Fruit fly (Drosophila melanogaster) whole organism, embryonic: ENCODE results near the gene CG13862.
A peak's percentile ranks its signal among the peaks of the same experiment; 100 is the strongest.

ENCODE experiments used
- CG31441 ChIP-seq: fragments of 200-800 bp; sonication (Bioruptor generic); IDR thresholded peaks from 2 replicates; pipeline ENCODE4 v1.3.6; 2022; ENCODE audit warnings: missing biosample characterization, missing genetic modification characterization
- CG4282 ChIP-seq: fragments of 200-800 bp; sonication (Bioruptor generic); optimal IDR thresholded peaks from 2 replicates; lab custom pipeline; 2016; ENCODE audit warnings: missing biosample characterization, missing genetic modification characterization
- CG6791 ChIP-seq: fragments of 200-800 bp; sonication (Bioruptor generic); IDR thresholded peaks from 3 replicates; pipeline ENCODE4 v1.3.6; 2022; ENCODE audit warnings: missing biosample characterization, missing genetic modification characterization; ENCODE audit not compliant: partially characterized antibody
- CG9797 ChIP-seq: fragments of 200-800 bp; sonication (Bioruptor generic); optimal IDR thresholded peaks from 3 replicates; lab custom pipeline; 2018; ENCODE audit warnings: missing biosample characterization, mild to moderate bottlenecking, missing genetic modification characterization
- H15 ChIP-seq: fragments of 200-800 bp; sonication (Bioruptor generic); IDR thresholded peaks from 3 replicates; pipeline ENCODE4 v1.3.6; 2022; ENCODE audit warnings: missing biosample characterization, missing genetic modification characterization
- Hmx ChIP-seq: fragments of 200-800 bp; sonication (Bioruptor generic); optimal IDR thresholded peaks from 2 replicates; lab custom pipeline; 2016; ENCODE audit warnings: missing biosample characterization, missing genetic modification characterization
- Hr78 ChIP-seq, 2 experiments: fragments of 200-800 bp in 1 of 2; fragments of >200 bp in 1 of 2; sonication (Bioruptor generic) in 1 of 2; optimal IDR thresholded peaks; 2 replicates each; lab custom pipeline; 2017 to 2019; ENCODE audit warnings: missing biosample characterization in 2 of 2, missing genetic modification characterization in 2 of 2, mild to moderate bottlenecking in 1 of 2, moderate library complexity in 1 of 2
- Lpt ChIP-seq: fragments of >200 bp; optimal IDR thresholded peaks from 2 replicates; lab custom pipeline; 2018; ENCODE audit warnings: missing biosample characterization, missing genetic modification characterization
- jigr1 ChIP-seq: fragments of 200-800 bp; sonication (Bioruptor generic); IDR thresholded peaks from 3 replicates; pipeline ENCODE4 v1.3.6; 2022; ENCODE audit warnings: missing biosample characterization, missing genetic modification characterization
- peb ChIP-seq: fragments of 200-800 bp; sonication (Bioruptor generic); IDR thresholded peaks from 2 replicates; pipeline ENCODE4 v1.3.6; 2022; ENCODE audit warnings: missing biosample characterization, missing genetic modification characterization
- usp ChIP-seq: fragments of >200 bp; optimal IDR thresholded peaks from 2 replicates; lab custom pipeline; 2017; ENCODE audit warnings: missing biosample characterization, missing genetic modification characterization
- yki ChIP-seq: fragments of >200 bp; optimal IDR thresholded peaks from 3 replicates; lab custom pipeline; 2018

- TF ChIP-seq usp (GFP tag; lab: Kevin White, UChicago) (no peak), yki (lab: Kevin White, UChicago) (no peak), CG9797 (GFP tag; lab: Kevin White, UChicago) (no peak), CG4282 (GFP tag; lab: Kevin White, UChicago) (no peak), H15 (GFP tag; lab: Robert Waterston, UW) (no peak), CG6791 (no peak), Hmx (GFP tag; lab: Kevin White, UChicago) (no peak), CG31441 (GFP tag; lab: Robert Waterston, UW) (peak; percentile 85), Hr78 (GFP tag; optimal IDR thresholded peaks at IDR 0.05; lab: Kevin White, UChicago) (peak in 1 of 2 experiments; percentile 34), jigr1 (GFP tag; lab: Robert Waterston, UW) (no peak), Lpt (GFP tag; lab: Kevin White, UChicago) (no peak), peb (peak; percentile 44; the same call in 1 of the 2 replicates)
Measured at dm6 chr3R:22358810-22359209, 27.0 kb downstream of the CG13862 start.
